Worm (Caenorhabditis elegans) whole organism, L4 larva: ENCODE data around the gene C53C11.5.

Source experiments
- D1046.2 ChIP-seq: fragments of 200-800 bp; sonication (Bioruptor generic); IDR thresholded peaks from 2 replicates; pipeline ENCODE4 v1.3.6; 2022; ENCODE audit warnings: missing genetic modification characterization, missing compliant biosample characterization
- F26F4.8 ChIP-seq: fragments of 200-800 bp; sonication (Bioruptor generic); conservative IDR thresholded peaks from 2 replicates; pipeline ENCODE4 v1.3.6; 2022; ENCODE audit warnings: missing genetic modification characterization, missing compliant biosample characterization
- F37D6.2 ChIP-seq: sonication (generic microtip); optimal IDR thresholded peaks from 2 replicates; lab custom pipeline; 2016; ENCODE audit warnings: mild to moderate bottlenecking, missing genetic modification characterization, missing compliant biosample characterization
- Y5F2A.4 ChIP-seq: fragments of 200-800 bp; sonication (Bioruptor generic); optimal IDR thresholded peaks from 2 replicates; lab custom pipeline; 2018; ENCODE audit warnings: mild to moderate bottlenecking, missing genetic modification characterization, missing compliant biosample characterization
- Y75B8A.6 ChIP-seq: fragments of 200-800 bp; sonication (Bioruptor generic); IDR thresholded peaks from 2 replicates; pipeline ENCODE4 v1.3.6; 2022; ENCODE audit warnings: missing genetic modification reagents, missing genetic modification characterization, missing compliant biosample characterization
- ZK337.2 ChIP-seq: fragments of 200-800 bp; sonication (Bioruptor generic); IDR thresholded peaks from 2 replicates; pipeline ENCODE4 v1.3.6; 2022; ENCODE audit warnings: missing genetic modification reagents, missing genetic modification characterization, missing compliant biosample characterization
- ZK546.5 ChIP-seq, 2 experiments: sonication (generic microtip); optimal IDR thresholded peaks; 2 replicates each; lab custom pipeline; 2017; ENCODE audit warnings: missing biosample characterization in 2 of 2, missing genetic modification characterization in 2 of 2
- aly-2 ChIP-seq: sonication (generic microtip); optimal IDR thresholded peaks from 2 replicates; lab custom pipeline; 2018; ENCODE audit warnings: missing biosample characterization, missing genetic modification characterization
- arid-1 ChIP-seq: fragments of 200-800 bp; sonication (Bioruptor generic); conservative IDR thresholded peaks from 2 replicates; pipeline ENCODE4 v1.3.6; 2022; ENCODE audit warnings: missing genetic modification reagents, missing genetic modification characterization, missing compliant biosample characterization
- ceh-28 ChIP-seq: fragments of 150-350 bp; optimal IDR thresholded peaks from 2 replicates; lab custom pipeline; 2014; ENCODE audit warnings: missing biosample characterization, missing genetic modification reagents, missing genetic modification characterization
- ctbp-1 ChIP-seq: fragments of 200-800 bp; sonication (Bioruptor generic); IDR thresholded peaks from 2 replicates; pipeline ENCODE4 v1.3.6; 2022; ENCODE audit warnings: missing genetic modification reagents, missing genetic modification characterization, missing compliant biosample characterization
- daf-12 ChIP-seq: fragments of 150-350 bp; optimal IDR thresholded peaks from 2 replicates; lab custom pipeline; 2014; ENCODE audit warnings: missing biosample characterization, missing genetic modification reagents, missing genetic modification characterization
- dmd-9 ChIP-seq: fragments of 200-800 bp; sonication (Bioruptor generic); IDR thresholded peaks from 2 replicates; pipeline ENCODE4 v1.3.6; 2022; ENCODE audit warnings: missing genetic modification reagents, missing genetic modification characterization, missing compliant biosample characterization
- egl-43 ChIP-seq: fragments of 200-800 bp; sonication (Bioruptor generic); IDR thresholded peaks from 2 replicates; pipeline ENCODE4 v1.3.6; 2022; ENCODE audit warnings: missing genetic modification reagents, missing genetic modification characterization, missing compliant biosample characterization
- fos-1 ChIP-seq: fragments of 150-350 bp; optimal IDR thresholded peaks from 2 replicates; lab custom pipeline; 2014; ENCODE audit warnings: missing biosample characterization, missing genetic modification characterization
- hlh-30 ChIP-seq: sonication (generic microtip); optimal IDR thresholded peaks from 2 replicates; lab custom pipeline; 2017; ENCODE audit warnings: antibody characterized with exemption, mild to moderate bottlenecking, missing genetic modification characterization, missing compliant biosample characterization; ENCODE audit not compliant: insufficient read depth
- lim-7 ChIP-seq: fragments of 200-800 bp; sonication (Bioruptor generic); IDR thresholded peaks from 2 replicates; pipeline ENCODE4 v1.3.6; 2022; ENCODE audit warnings: missing genetic modification characterization, missing compliant biosample characterization
- lin-1 ChIP-seq: fragments of 200-800 bp; sonication (Bioruptor generic); IDR thresholded peaks from 2 replicates; pipeline ENCODE4 v1.3.6; 2022; ENCODE audit warnings: missing genetic modification reagents, missing genetic modification characterization, missing compliant biosample characterization
- lin-13 ChIP-seq: fragments of 150-350 bp; optimal IDR thresholded peaks from 2 replicates; lab custom pipeline; 2014; ENCODE audit warnings: missing biosample characterization, missing genetic modification reagents, missing genetic modification characterization
- lin-38 ChIP-seq: fragments of 200-800 bp; sonication (Bioruptor generic); IDR thresholded peaks from 2 replicates; pipeline ENCODE4 v1.3.6; 2022; ENCODE audit warnings: missing genetic modification reagents, missing genetic modification characterization, missing compliant biosample characterization
- lsy-2 ChIP-seq, 2 experiments: fragments of 150-350 bp in 1 of 2; sonication (generic microtip) in 1 of 2; optimal IDR thresholded peaks; 2 replicates each; lab custom pipeline; 2014 to 2017; ENCODE audit warnings: missing biosample characterization in 2 of 2, missing genetic modification characterization in 2 of 2
- mdt-29 ChIP-seq: fragments of 200-800 bp; sonication (Bioruptor generic); IDR thresholded peaks from 2 replicates; pipeline ENCODE4 v1.3.6; 2022; ENCODE audit warnings: missing genetic modification reagents, missing genetic modification characterization, missing compliant biosample characterization
- mep-1 ChIP-seq: fragments of 150-350 bp; sonication (generic microtip); optimal IDR thresholded peaks from 3 replicates; lab custom pipeline; 2014; ENCODE audit warnings: missing biosample characterization, missing genetic modification characterization
- mxl-3 ChIP-seq: fragments of 200-800 bp; sonication (Bioruptor generic); optimal IDR thresholded peaks from 2 replicates; lab custom pipeline; 2018; ENCODE audit warnings: mild to moderate bottlenecking, missing genetic modification characterization, missing compliant biosample characterization
- nhr-11 ChIP-seq: fragments of 150-350 bp; optimal IDR thresholded peaks from 2 replicates; lab custom pipeline; 2014; ENCODE audit warnings: missing biosample characterization, missing genetic modification characterization
- nhr-237 ChIP-seq: sonication (generic microtip); optimal IDR thresholded peaks from 2 replicates; lab custom pipeline; 2017; ENCODE audit warnings: missing biosample characterization, missing genetic modification characterization
- nhr-25 ChIP-seq: sonication (generic microtip); optimal IDR thresholded peaks from 2 replicates; lab custom pipeline; 2017; ENCODE audit warnings: missing genetic modification characterization, mild to moderate bottlenecking, missing compliant biosample characterization, antibody characterized with exemption, moderate library complexity, borderline replicate concordance; ENCODE audit not compliant: insufficient read depth
- nhr-48 ChIP-seq: sonication (generic microtip); optimal IDR thresholded peaks from 2 replicates; lab custom pipeline; 2016; ENCODE audit warnings: mild to moderate bottlenecking, missing genetic modification characterization, missing compliant biosample characterization
- nhr-6 ChIP-seq: fragments of 150-350 bp; optimal IDR thresholded peaks from 2 replicates; lab custom pipeline; 2014; ENCODE audit warnings: missing biosample characterization, missing genetic modification characterization
- php-3 ChIP-seq: fragments of 200-800 bp; sonication (Bioruptor generic); IDR thresholded peaks from 2 replicates; pipeline ENCODE4 v1.3.6; 2022; ENCODE audit warnings: missing genetic modification reagents, missing genetic modification characterization, missing compliant biosample characterization
- pqm-1 ChIP-seq: sonication (generic microtip); optimal IDR thresholded peaks from 2 replicates; lab custom pipeline; 2017; ENCODE audit warnings: missing biosample characterization, missing genetic modification characterization
- saeg-2 ChIP-seq: fragments of 200-800 bp; sonication (Bioruptor generic); IDR thresholded peaks from 2 replicates; pipeline ENCODE4 v1.3.6; 2022; ENCODE audit warnings: missing genetic modification reagents, missing genetic modification characterization, missing compliant biosample characterization
- skn-1 ChIP-seq: fragments of 150-350 bp; optimal IDR thresholded peaks from 2 replicates; lab custom pipeline; 2014; ENCODE audit warnings: missing biosample characterization, missing genetic modification characterization
- snpc-1.2 ChIP-seq: fragments of 200-800 bp; sonication (Bioruptor generic); IDR thresholded peaks from 2 replicates; pipeline ENCODE4 v1.3.6; 2022; ENCODE audit warnings: missing genetic modification reagents, missing genetic modification characterization, missing compliant biosample characterization
- spr-3 ChIP-seq: fragments of 200-800 bp; sonication (Bioruptor generic); optimal IDR thresholded peaks from 2 replicates; lab custom pipeline; 2018; ENCODE audit warnings: mild to moderate bottlenecking, missing genetic modification characterization, missing compliant biosample characterization
- tra-1 ChIP-seq: fragments of 200-800 bp; sonication (Bioruptor generic); IDR thresholded peaks from 2 replicates; pipeline ENCODE4 v1.3.6; 2022; ENCODE audit warnings: missing genetic modification reagents, missing genetic modification characterization, missing compliant biosample characterization
- unc-39 ChIP-seq: sonication (generic microtip); optimal IDR thresholded peaks from 2 replicates; lab custom pipeline; 2017; ENCODE audit warnings: missing biosample characterization, missing genetic modification characterization
- unc-62 ChIP-seq, 3 experiments: fragments of 150-350 bp in 1 of 3; sonication (generic microtip); optimal IDR thresholded peaks in 2 of 3; peaks in 1 of 3; 1 replicate in 1 of 3; 2 replicates in 2 of 3; lab custom pipeline; 2014 to 2017; ENCODE audit warnings: missing biosample characterization in 3 of 3, missing genetic modification characterization in 3 of 3, missing genetic modification reagents in 3 of 3, missing genotype in 1 of 3
- zfp-3 ChIP-seq: fragments of 200-800 bp; sonication (Bioruptor generic); conservative IDR thresholded peaks from 2 replicates; pipeline ENCODE4 v1.3.6; 2022; ENCODE audit warnings: missing genetic modification reagents, missing genetic modification characterization, missing compliant biosample characterization
- ztf-11 ChIP-seq: fragments of 150-350 bp; optimal IDR thresholded peaks from 2 replicates; lab custom pipeline; 2014; ENCODE audit warnings: missing biosample characterization, missing genetic modification characterization

C53C11.5 gene

DNA sequence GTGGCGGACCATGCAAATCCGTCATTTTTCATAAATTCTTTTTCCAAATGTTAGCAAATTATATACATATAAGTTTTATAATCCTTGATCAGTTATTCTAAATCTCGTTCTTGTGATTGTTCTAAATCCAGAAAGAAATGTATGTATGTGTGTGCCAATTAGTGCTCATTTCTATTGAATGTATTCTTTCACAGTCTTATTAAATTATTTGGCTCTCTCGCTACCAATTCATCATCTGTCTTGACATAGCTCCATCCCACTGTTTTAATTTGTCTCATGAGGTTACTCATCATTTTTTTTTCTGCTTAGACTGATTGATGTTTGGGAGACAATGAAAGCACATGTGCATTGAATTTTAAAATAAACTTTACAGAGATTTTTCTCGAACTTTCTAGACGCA, 21.6 kb downstream of the C53C11.5 start:
- no peak for TF ChIP-seq lim-7
- no peak for TF ChIP-seq snpc-1.2 (GFP tag; lab: Robert Waterston, UW)
- TF ChIP-seq daf-12 (tag; lab: Kevin White, UChicago): no peak
- TF ChIP-seq F37D6.2 (tag; lab: Kevin White, UChicago): no peak
- TF ChIP-seq nhr-11 (tag; lab: Kevin White, UChicago): no peak
- no peak for TF ChIP-seq nhr-237 (tag; lab: Kevin White, UChicago)
- no peak for TF ChIP-seq aly-2
- TF ChIP-seq lin-1 (GFP tag; lab: Robert Waterston, UW): no peak
- TF ChIP-seq unc-39 (tag; lab: Kevin White, UChicago): no peak
- no peak for TF ChIP-seq lin-38
- TF ChIP-seq hlh-30 (tag; lab: Kevin White, UChicago): no peak
- TF ChIP-seq egl-43 (GFP tag; lab: Robert Waterston, UW): no peak
- no peak for TF ChIP-seq ztf-11 (tag; lab: Kevin White, UChicago)
- TF ChIP-seq tra-1 (GFP tag; lab: Robert Waterston, UW): no peak
- TF ChIP-seq mep-1 (tag; lab: Kevin White, UChicago): no peak
- no peak for TF ChIP-seq lin-13 (GFP tag; lab: Kevin White, UChicago)

DNA sequence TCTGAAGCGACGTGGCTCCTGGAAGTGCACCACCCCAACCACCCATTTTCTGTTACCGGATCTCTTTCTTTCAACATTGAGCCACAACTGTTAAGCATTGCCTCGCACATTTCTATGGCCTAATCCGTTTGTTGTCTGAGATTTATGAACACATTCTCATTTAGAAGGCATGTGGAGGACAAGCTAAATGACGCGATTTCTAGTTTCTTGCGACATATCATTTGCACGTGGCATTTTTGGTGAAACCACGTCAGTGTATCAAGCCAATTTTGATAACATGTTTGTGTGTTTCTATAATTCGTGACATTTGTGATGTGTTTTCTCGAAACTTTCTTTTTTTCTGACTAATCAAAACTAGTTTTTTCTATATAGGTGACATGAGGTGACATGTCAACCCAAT, 22.9 kb downstream of the C53C11.5 start:
- no peak for TF ChIP-seq nhr-25 (tag; lab: Kevin White, UChicago)
- TF ChIP-seq skn-1 (tag; lab: Kevin White, UChicago): no peak
- no peak for TF ChIP-seq zfp-3 (GFP tag; lab: Robert Waterston, UW)
- TF ChIP-seq Y5F2A.4 (GFP tag; lab: Kevin White, UChicago): no peak
- TF ChIP-seq lin-1 (GFP tag; lab: Robert Waterston, UW): no peak
- TF ChIP-seq F26F4.8: no peak
- TF ChIP-seq dmd-9 (GFP tag; lab: Robert Waterston, UW): no peak
- no peak for TF ChIP-seq mep-1 (tag; lab: Kevin White, UChicago)
- no peak for TF ChIP-seq mdt-29 (GFP tag; lab: Robert Waterston, UW)
- no peak for TF ChIP-seq pqm-1 (tag; lab: Kevin White, UChicago)
- no peak for TF ChIP-seq ZK337.2
- TF ChIP-seq mxl-3 (GFP tag; lab: Kevin White, UChicago): no peak

DNA sequence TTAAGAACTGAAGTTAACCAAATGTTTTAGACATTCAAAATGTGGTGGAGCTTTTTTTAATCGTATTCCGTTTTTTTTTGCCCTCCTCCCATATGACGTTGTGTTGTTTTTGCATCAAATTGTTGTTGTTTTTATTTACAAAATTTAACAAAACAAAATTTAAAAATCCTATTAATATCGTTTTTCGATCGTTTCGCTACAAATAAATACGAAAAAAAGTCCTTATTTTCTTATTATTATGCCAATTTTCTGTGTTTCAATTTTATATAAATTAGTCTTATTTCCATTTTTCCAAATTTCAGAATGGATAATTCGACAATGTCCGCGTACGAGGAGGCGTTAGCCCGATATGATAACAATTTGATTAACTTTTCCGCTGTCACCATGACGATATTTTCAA, 25.6 kb downstream of the C53C11.5 start, which contains the start of gene npr-36:
npr-36 (plus strand) TSS at position 301 of the 400 bp plus-strand sequence.
- TF ChIP-seq nhr-48: no peak
- TF ChIP-seq ceh-28 (tag; lab: Kevin White, UChicago): no peak
- TF ChIP-seq unc-62 (GFP tag; optimal IDR thresholded peaks at IDR 0.05 in 1 of 2; lab: Kevin White, UChicago): peak in 1 of 2 experiments; percentile 77
- no peak for TF ChIP-seq unc-62 (tag; optimal IDR thresholded peaks at IDR 0.05; lab: Kevin White, UChicago)

DNA sequence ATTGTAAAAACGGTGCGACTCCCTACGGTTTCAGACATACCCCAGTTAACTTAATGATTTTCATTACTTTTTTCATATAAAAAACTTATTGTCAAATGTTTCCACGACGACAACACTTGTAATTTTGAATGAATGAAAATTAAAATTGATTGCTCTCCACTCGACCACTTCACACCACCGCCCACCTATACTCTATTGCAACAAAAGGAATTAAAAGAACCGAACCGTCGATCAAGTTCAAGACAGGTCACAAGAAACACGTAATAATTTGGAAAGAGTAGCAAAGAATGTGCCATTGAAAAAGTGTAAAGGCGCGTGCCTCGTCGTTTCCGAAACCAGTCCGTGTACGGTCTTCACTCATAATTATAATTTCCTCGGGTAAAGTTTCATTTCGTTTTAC, 28.7 kb downstream of the C53C11.5 start, which contains the start of gene F10D7.11:
F10D7.11 (plus strand) TSS at position 301 of the 400 bp plus-strand sequence.
- TF ChIP-seq Y75B8A.6 (GFP tag; lab: Robert Waterston, UW) (no peak), php-3 (GFP tag; lab: Robert Waterston, UW) (no peak), spr-3 (GFP tag; lab: Kevin White, UChicago) (no peak), saeg-2 (GFP tag; lab: Robert Waterston, UW) (no peak), ZK546.5 (tag; optimal IDR thresholded peaks at IDR 0.05; lab: Kevin White, UChicago) (no peak), arid-1 (GFP tag; lab: Robert Waterston, UW) (no peak), D1046.2 (no peak), lsy-2 (tag; optimal IDR thresholded peaks at IDR 0.05; lab: Kevin White, UChicago) (no peak), lim-7 (no peak), nhr-6 (tag; lab: Kevin White, UChicago) (no peak), fos-1 (no peak), ctbp-1 (GFP tag; lab: Robert Waterston, UW) (no peak)
- TF ChIP-seq, all 104 proteins: peak for 0
